Worm (Caenorhabditis elegans) whole organism, midembryonic: Measurements from ENCODE around the gene Y39B6A.10.
"Not testable (repeated sequence)": the region's sequence is repeated elsewhere in the genome, so short reads cannot be mapped to it uniquely, and the experiment has no call there.

Source experiments
- T22C8.4 ChIP-seq: fragments of 200-800 bp; sonication (Bioruptor generic); IDR thresholded peaks from 2 replicates; pipeline ENCODE4 v1.3.6; 2022; ENCODE audit warnings: missing genetic modification characterization, missing compliant biosample characterization
- cog-1 ChIP-seq: sonication (generic microtip); optimal IDR thresholded peaks from 2 replicates; lab custom pipeline; 2016; ENCODE audit warnings: missing genetic modification characterization, missing compliant biosample characterization
- klf-2 ChIP-seq: fragments of 200-800 bp; sonication (Bioruptor generic); conservative IDR thresholded peaks from 2 replicates; pipeline ENCODE4 v1.3.6; 2022; ENCODE audit warnings: missing genetic modification reagents, missing genetic modification characterization, missing compliant biosample characterization
- med-1 ChIP-seq: sonication (generic microtip); optimal IDR thresholded peaks from 2 replicates; lab custom pipeline; 2017; ENCODE audit warnings: missing genetic modification characterization, mild to moderate bottlenecking, missing compliant biosample characterization, antibody characterized with exemption, missing genetic modification reagents; ENCODE audit not compliant: insufficient read depth
- ref-1 ChIP-seq: fragments of 200-800 bp; sonication (Bioruptor generic); conservative IDR thresholded peaks from 2 replicates; pipeline ENCODE4 v1.3.6; 2022; ENCODE audit warnings: missing genetic modification reagents, missing genetic modification characterization, missing compliant biosample characterization
- ztf-29 ChIP-seq: fragments of 200-800 bp; sonication (Bioruptor generic); IDR thresholded peaks from 2 replicates; pipeline ENCODE4 v1.3.6; 2022; ENCODE audit warnings: missing genetic modification reagents, missing genetic modification characterization, missing compliant biosample characterization

ce11 chrV:19113639-19114038, 19.8 kb downstream of the Y39B6A.10 start:
- not testable (repeated sequence) for TF ChIP-seq ztf-29 (GFP tag; lab: Robert Waterston, UW); med-1; ref-1 (GFP tag; lab: Robert Waterston, UW); cog-1 (tag; lab: Kevin White, UChicago); klf-2 (GFP tag; lab: Robert Waterston, UW)
- peak; percentile 99 for TF ChIP-seq T22C8.4 (GFP tag; lab: Robert Waterston, UW)
